Fruit fly (Drosophila melanogaster) whole organism, prepupa: ENCODE measurements around the gene CG13247.

Experiments used
- Blimp-1 ChIP-seq: fragments of 200-800 bp; sonication (Bioruptor generic); optimal IDR thresholded peaks from 3 replicates; lab custom pipeline; 2017; ENCODE audit warnings: missing biosample characterization, missing genetic modification characterization, mild to moderate bottlenecking, moderate library complexity, missing genetic modification reagents
- CG10631 ChIP-seq: fragments of 200-800 bp; sonication (Bioruptor generic); optimal IDR thresholded peaks from 2 replicates; lab custom pipeline; 2016; ENCODE audit warnings: missing biosample characterization, missing genetic modification characterization
- CG10669 ChIP-seq: fragments of 200-800 bp; sonication (Bioruptor generic); optimal IDR thresholded peaks from 3 replicates; lab custom pipeline; 2018; ENCODE audit warnings: missing biosample characterization, mild to moderate bottlenecking, missing genetic modification characterization, moderate library complexity
- CG11294 ChIP-seq: fragments of 200-800 bp; sonication (Bioruptor generic); IDR thresholded peaks from 2 replicates; pipeline ENCODE4 v1.3.6; 2022; ENCODE audit warnings: missing biosample characterization, missing genetic modification characterization
- CG11902 ChIP-seq: fragments of 200-800 bp; sonication (Bioruptor generic); optimal IDR thresholded peaks from 3 replicates; lab custom pipeline; 2016; ENCODE audit warnings: missing biosample characterization, missing genetic modification characterization
- CG15336 ChIP-seq: fragments of 200-800 bp; sonication (Bioruptor generic); IDR thresholded peaks from 2 replicates; pipeline ENCODE4 v1.3.6; 2022; ENCODE audit warnings: missing biosample characterization, missing genetic modification characterization
- CG16779 ChIP-seq: fragments of 200-800 bp; sonication (Bioruptor generic); optimal IDR thresholded peaks from 3 replicates; lab custom pipeline; 2017; ENCODE audit warnings: missing biosample characterization, mild to moderate bottlenecking, missing genetic modification characterization
- CG3032 ChIP-seq: fragments of 200-800 bp; optimal IDR thresholded peaks from 2 replicates; lab custom pipeline; 2019; ENCODE audit warnings: missing biosample characterization, mild to moderate bottlenecking, missing genetic modification characterization, moderate library complexity
- CG31627 ChIP-seq: fragments of 200-800 bp; sonication (Bioruptor generic); optimal IDR thresholded peaks from 3 replicates; lab custom pipeline; 2016; ENCODE audit warnings: missing biosample characterization, missing genetic modification characterization
- CG32006 ChIP-seq: fragments of 200-800 bp; sonication (Bioruptor generic); optimal IDR thresholded peaks from 3 replicates; lab custom pipeline; 2017; ENCODE audit warnings: missing biosample characterization, mild to moderate bottlenecking, missing genetic modification characterization
- CG34406 ChIP-seq: fragments of 200-800 bp; sonication (Bioruptor generic); optimal IDR thresholded peaks from 3 replicates; lab custom pipeline; 2016; ENCODE audit warnings: missing biosample characterization, missing genetic modification characterization
- CG3919 ChIP-seq: fragments of 200-800 bp; sonication (Bioruptor generic); optimal IDR thresholded peaks from 3 replicates; lab custom pipeline; 2016; ENCODE audit warnings: missing biosample characterization, missing genetic modification characterization
- CG4318 ChIP-seq: fragments of 200-800 bp; sonication (Bioruptor generic); optimal IDR thresholded peaks from 3 replicates; lab custom pipeline; 2017; ENCODE audit warnings: missing biosample characterization, mild to moderate bottlenecking, missing genetic modification characterization
- CG6163 ChIP-seq: fragments of 200-800 bp; sonication (Bioruptor generic); IDR thresholded peaks from 3 replicates; pipeline ENCODE4 v1.3.6; 2022; ENCODE audit warnings: missing biosample characterization, missing genetic modification characterization
- CG6276 ChIP-seq: fragments of 200-800 bp; sonication (Bioruptor generic); optimal IDR thresholded peaks from 2 replicates; lab custom pipeline; 2017; ENCODE audit warnings: missing biosample characterization, mild to moderate bottlenecking, missing genetic modification characterization
- CG6792 ChIP-seq: fragments of 200-800 bp; sonication (Bioruptor generic); optimal IDR thresholded peaks from 3 replicates; lab custom pipeline; 2016; ENCODE audit warnings: missing biosample characterization, missing genetic modification characterization
- CG7368 ChIP-seq: fragments of 200-800 bp; sonication (Bioruptor generic); optimal IDR thresholded peaks from 3 replicates; lab custom pipeline; 2016; ENCODE audit warnings: missing biosample characterization, missing genetic modification characterization
- CG8119 ChIP-seq: fragments of 200-800 bp; sonication (Bioruptor generic); IDR thresholded peaks from 3 replicates; pipeline ENCODE4 v1.3.6; 2022; ENCODE audit warnings: missing biosample characterization, missing genetic modification characterization
- CG8632 ChIP-seq: fragments of 200-800 bp; sonication (Bioruptor generic); optimal IDR thresholded peaks from 3 replicates; lab custom pipeline; 2016; ENCODE audit warnings: missing biosample characterization, missing genetic modification characterization
- CG9139 ChIP-seq: fragments of 200-800 bp; sonication (Bioruptor generic); optimal IDR thresholded peaks from 3 replicates; lab custom pipeline; 2017; ENCODE audit warnings: missing biosample characterization, mild to moderate bottlenecking, missing genetic modification characterization
- Eip75B ChIP-seq: fragments of 200-800 bp; sonication (Bioruptor generic); optimal IDR thresholded peaks from 3 replicates; lab custom pipeline; 2016; ENCODE audit warnings: missing biosample characterization, missing genetic modification characterization
- Eip78C ChIP-seq: fragments of 200-800 bp; sonication (Bioruptor generic); peaks from one replicate; lab custom pipeline; 2016; ENCODE audit warnings: missing biosample characterization, missing genetic modification characterization
- Eip93F ChIP-seq: fragments of 200-800 bp; sonication (Bioruptor generic); optimal IDR thresholded peaks from 2 replicates; lab custom pipeline; 2016; ENCODE audit warnings: missing biosample characterization, mild to moderate bottlenecking, missing genetic modification characterization
- Ets21C ChIP-seq: fragments of 200-800 bp; sonication (Bioruptor generic); optimal IDR thresholded peaks from 3 replicates; lab custom pipeline; 2016; ENCODE audit warnings: missing biosample characterization, missing genetic modification characterization
- Gug ChIP-seq: fragments of 200-800 bp; sonication (Bioruptor generic); IDR thresholded peaks from 2 replicates; pipeline ENCODE4 v1.3.6; 2022; ENCODE audit warnings: missing biosample characterization, missing genetic modification characterization
- Hr39 ChIP-seq: fragments of 200-800 bp; sonication (Bioruptor generic); optimal IDR thresholded peaks from 2 replicates; lab custom pipeline; 2016; ENCODE audit warnings: missing biosample characterization, missing genetic modification characterization
- Hr4 ChIP-seq: fragments of 200-800 bp; sonication (Bioruptor generic); optimal IDR thresholded peaks from 3 replicates; lab custom pipeline; 2016; ENCODE audit warnings: missing biosample characterization, missing genetic modification characterization
- Met ChIP-seq: fragments of 200-800 bp; sonication (Bioruptor generic); optimal IDR thresholded peaks from 3 replicates; lab custom pipeline; 2016; ENCODE audit warnings: missing biosample characterization, missing genetic modification characterization
- OdsH ChIP-seq: fragments of 200-800 bp; sonication (Bioruptor generic); optimal IDR thresholded peaks from 3 replicates; lab custom pipeline; 2016; ENCODE audit warnings: missing biosample characterization, missing genetic modification characterization
- Smox ChIP-seq: fragments of 200-800 bp; sonication (Bioruptor generic); optimal IDR thresholded peaks from 3 replicates; lab custom pipeline; 2016; ENCODE audit warnings: missing biosample characterization, missing genetic modification characterization
- Sox102F ChIP-seq: fragments of 200-800 bp; sonication (Bioruptor generic); optimal IDR thresholded peaks from 2 replicates; lab custom pipeline; 2016; ENCODE audit warnings: missing biosample characterization, mild to moderate bottlenecking, missing genetic modification characterization
- Sox14 ChIP-seq: fragments of 200-800 bp; sonication (Bioruptor generic); optimal IDR thresholded peaks from 3 replicates; lab custom pipeline; 2016; ENCODE audit warnings: missing biosample characterization, missing genetic modification characterization
- Sox15 ChIP-seq: fragments of 200-800 bp; sonication (Bioruptor generic); optimal IDR thresholded peaks from 3 replicates; lab custom pipeline; 2016; ENCODE audit warnings: missing biosample characterization, missing genetic modification characterization
- achi ChIP-seq: fragments of 200-800 bp; sonication (Bioruptor generic); optimal IDR thresholded peaks from 3 replicates; lab custom pipeline; 2016; ENCODE audit warnings: missing biosample characterization, missing genetic modification characterization
- acj6 ChIP-seq: fragments of 200-800 bp; sonication (Bioruptor generic); optimal IDR thresholded peaks from 3 replicates; lab custom pipeline; 2016; ENCODE audit warnings: missing biosample characterization, missing genetic modification characterization
- cyc ChIP-seq: fragments of 200-800 bp; sonication (Bioruptor generic); optimal IDR thresholded peaks from 3 replicates; lab custom pipeline; 2016; ENCODE audit warnings: missing biosample characterization, missing genetic modification characterization
- dac ChIP-seq: fragments of 200-800 bp; sonication (Bioruptor generic); optimal IDR thresholded peaks from 2 replicates; lab custom pipeline; 2017; ENCODE audit warnings: missing biosample characterization, mild to moderate bottlenecking, missing genetic modification characterization
- dsx ChIP-seq: fragments of 200-800 bp; optimal IDR thresholded peaks from 3 replicates; lab custom pipeline; 2019; ENCODE audit warnings: missing biosample characterization, mild to moderate bottlenecking, missing genetic modification characterization, moderate library complexity; ENCODE audit not compliant: poor library complexity, severe bottlenecking
- eg ChIP-seq: fragments of 200-800 bp; sonication (Bioruptor generic); IDR thresholded peaks from 3 replicates; pipeline ENCODE4 v1.3.6; 2022; ENCODE audit warnings: missing biosample characterization, missing genetic modification characterization
- fd59A ChIP-seq: fragments of 200-800 bp; sonication (Bioruptor generic); optimal IDR thresholded peaks from 2 replicates; lab custom pipeline; 2017; ENCODE audit warnings: missing biosample characterization, mild to moderate bottlenecking, missing genetic modification characterization, missing genetic modification reagents
- fd85E ChIP-seq: fragments of 200-800 bp; sonication (Bioruptor generic); optimal IDR thresholded peaks from 3 replicates; lab custom pipeline; 2016; ENCODE audit warnings: missing biosample characterization, missing genetic modification characterization
- lz ChIP-seq: fragments of 200-800 bp; sonication (Bioruptor generic); optimal IDR thresholded peaks from 3 replicates; lab custom pipeline; 2016; ENCODE audit warnings: missing biosample characterization, missing genetic modification characterization
- net ChIP-seq: fragments of 200-800 bp; sonication (Bioruptor generic); optimal IDR thresholded peaks from 3 replicates; lab custom pipeline; 2016; ENCODE audit warnings: missing biosample characterization, missing genetic modification characterization
- pdm3 ChIP-seq: fragments of 200-800 bp; sonication (Bioruptor generic); optimal IDR thresholded peaks from 3 replicates; lab custom pipeline; 2016; ENCODE audit warnings: missing biosample characterization, missing genetic modification characterization
- salr ChIP-seq, 2 experiments: fragments of 200-800 bp; sonication (Bioruptor generic); optimal IDR thresholded peaks; 3 replicates each; lab custom pipeline; 2016 to 2018; ENCODE audit warnings: missing biosample characterization in 2 of 2, missing genetic modification characterization in 2 of 2, mild to moderate bottlenecking in 1 of 2
- spab ChIP-seq: fragments of 200-800 bp; sonication (Bioruptor generic); optimal IDR thresholded peaks from 2 replicates; lab custom pipeline; 2017; ENCODE audit warnings: missing biosample characterization, mild to moderate bottlenecking, missing genetic modification characterization, missing genetic modification reagents
- ss ChIP-seq, 2 experiments: fragments of 200-800 bp; sonication (Bioruptor generic); optimal IDR thresholded peaks; 2 replicates in 1 of 2; 3 replicates in 1 of 2; lab custom pipeline; 2017 to 2018; ENCODE audit warnings: mild to moderate bottlenecking in 2 of 2, missing biosample characterization in 2 of 2, missing genetic modification characterization in 2 of 2, moderate library complexity in 1 of 2
- svp ChIP-seq: fragments of 200-800 bp; sonication (Bioruptor generic); peaks from one replicate; lab custom pipeline; 2016; ENCODE audit warnings: missing biosample characterization, missing genetic modification characterization
- topi ChIP-seq: fragments of 200-800 bp; sonication (Bioruptor generic); optimal IDR thresholded peaks from 3 replicates; lab custom pipeline; 2016; ENCODE audit warnings: missing biosample characterization, missing genetic modification characterization
- vri ChIP-seq: fragments of 200-800 bp; sonication (Bioruptor generic); optimal IDR thresholded peaks from 3 replicates; lab custom pipeline; 2016; ENCODE audit warnings: missing biosample characterization, mild to moderate bottlenecking, missing genetic modification characterization

CG13247 gene

DNA sequence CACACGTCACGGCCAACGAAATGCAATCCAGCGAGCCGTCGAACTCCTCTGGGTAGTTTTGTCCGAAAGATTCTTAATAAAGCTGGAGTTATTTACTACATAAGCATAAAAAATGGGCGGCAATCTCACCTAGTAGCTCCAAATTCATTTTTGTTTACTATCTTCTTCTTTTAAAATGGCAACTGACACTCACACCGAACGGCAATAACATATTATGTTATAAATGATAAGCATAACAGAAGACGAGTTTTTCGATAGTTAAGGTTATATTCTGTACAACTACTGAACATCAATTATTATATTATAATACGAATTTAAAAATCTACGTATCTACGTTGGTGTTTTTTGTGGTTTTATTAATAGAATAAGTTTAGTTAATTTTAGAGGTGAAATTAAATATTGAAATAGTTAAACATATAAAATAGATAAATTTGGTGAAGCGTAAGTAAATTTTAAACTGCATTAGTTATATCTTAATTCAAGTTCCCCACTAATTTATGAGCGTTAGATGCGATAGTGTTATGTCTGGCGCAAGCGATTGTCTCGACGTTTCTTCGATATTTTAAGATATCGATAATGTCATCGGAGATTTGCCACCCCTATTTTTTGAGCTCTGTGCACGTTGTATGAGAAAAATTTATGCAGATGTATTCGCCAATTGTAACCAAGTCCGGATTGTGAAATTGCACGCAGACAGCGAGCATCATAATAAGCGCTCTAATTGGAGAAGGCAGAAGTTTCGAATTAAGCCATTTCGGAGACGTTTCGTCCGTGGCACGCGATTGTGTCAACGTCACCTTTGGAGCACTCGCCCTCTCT is 22.1 kb upstream of the CG13247 start, which contains the start of the genes Rbbp5 and eRF1:
Rbbp5 (minus strand) TSS at position 181 of the 819 bp plus-strand sequence.
eRF1 (plus strand) TSS at position 594 of the 819 bp plus-strand sequence.
- peak; percentile 73 for TF ChIP-seq Hr4 (GFP tag; lab: Kevin White, UChicago)
- no peak for TF ChIP-seq Hr39 (GFP tag; lab: Kevin White, UChicago)
- TF ChIP-seq CG9139 (GFP tag; lab: Kevin White, UChicago) = peak; percentile 4
- TF ChIP-seq CG8632 (GFP tag; lab: Kevin White, UChicago) = peak; percentile 45
- TF ChIP-seq CG32006 (GFP tag; lab: Kevin White, UChicago) = no peak
- TF ChIP-seq spab = no peak
- TF ChIP-seq CG16779 = no peak
- peak; percentile 45; the same call in 1 of the 2 replicates for TF ChIP-seq CG11294 (GFP tag; lab: Robert Waterston, UW)
- peak; percentile 69 for TF ChIP-seq Sox102F (GFP tag; lab: Kevin White, UChicago)
- TF ChIP-seq CG34406 (GFP tag; lab: Kevin White, UChicago) = peak; percentile 31
- TF ChIP-seq achi = peak; percentile 58
- TF ChIP-seq CG7368 (GFP tag; lab: Kevin White, UChicago) = peak; percentile 39
- TF ChIP-seq CG3919 (GFP tag; lab: Kevin White, UChicago) = peak; percentile 73
- TF ChIP-seq Blimp-1 (GFP tag; lab: Kevin White, UChicago) = no peak
- peak in 1 of 2 experiments; percentile 1 for TF ChIP-seq ss (GFP tag; optimal IDR thresholded peaks at IDR 0.05; lab: Kevin White, UChicago)
- no peak for TF ChIP-seq vri
- TF ChIP-seq net = peak; percentile 53
- no peak for TF ChIP-seq CG4318 (GFP tag; lab: Kevin White, UChicago)
- TF ChIP-seq CG6276 (GFP tag; lab: Kevin White, UChicago) = peak; percentile 24
- TF ChIP-seq lz (GFP tag; lab: Kevin White, UChicago) = peak; percentile 66
- TF ChIP-seq dac (GFP tag; lab: Kevin White, UChicago) = no peak
- TF ChIP-seq acj6 = peak; percentile 76
- TF ChIP-seq eg (GFP tag; lab: Robert Waterston, UW) = no peak; the same call in 2 of the 3 replicates
- peak; percentile 33 for TF ChIP-seq Eip75B (GFP tag; lab: Kevin White, UChicago)
- peak; percentile 51 for TF ChIP-seq Sox15 (GFP tag; lab: Kevin White, UChicago)
- peak; percentile 58 for TF ChIP-seq topi (GFP tag; lab: Kevin White, UChicago)
- peak; percentile 46 for TF ChIP-seq Sox14 (GFP tag; lab: Kevin White, UChicago)
- peak; percentile 81 for TF ChIP-seq CG10631 (GFP tag; lab: Kevin White, UChicago)
- TF ChIP-seq fd85E (GFP tag; lab: Kevin White, UChicago) = no peak
- TF ChIP-seq svp (GFP tag; lab: Kevin White, UChicago) = peak; percentile 82
- peak; percentile 66 for TF ChIP-seq Met
- TF ChIP-seq CG3032 (tag; lab: Kevin White, UChicago) = peak; percentile 76
- peak; percentile 70 for TF ChIP-seq Eip78C (GFP tag; lab: Kevin White, UChicago)
- TF ChIP-seq OdsH = peak; percentile 79
- no peak for TF ChIP-seq CG8119 (GFP tag; lab: Robert Waterston, UW)
- peak; percentile 51 for TF ChIP-seq dsx
- TF ChIP-seq CG6163 (GFP tag; lab: Robert Waterston, UW) = no peak
- TF ChIP-seq pdm3 = no peak
- TF ChIP-seq CG10669 (GFP tag; lab: Kevin White, UChicago) = peak; percentile 34
- TF ChIP-seq CG31627 (GFP tag; lab: Kevin White, UChicago) = peak; percentile 72
- TF ChIP-seq CG6792 (GFP tag; lab: Kevin White, UChicago) = peak; percentile 64
- peak; percentile 24 for TF ChIP-seq Eip93F
- no peak for TF ChIP-seq fd59A (GFP tag; lab: Kevin White, UChicago)
- TF ChIP-seq CG15336 (GFP tag; lab: Robert Waterston, UW) = no peak; the same call in none of the 2 replicates
- TF ChIP-seq Smox (GFP tag; lab: Kevin White, UChicago) = peak; percentile 71
- TF ChIP-seq salr (GFP tag; optimal IDR thresholded peaks at IDR 0.05; lab: Kevin White, UChicago) = no peak
- TF ChIP-seq cyc (GFP tag; lab: Kevin White, UChicago) = peak; percentile 72
- TF ChIP-seq Ets21C (GFP tag; lab: Kevin White, UChicago) = peak; percentile 60
- TF ChIP-seq Gug (GFP tag; lab: Robert Waterston, UW) = peak; percentile 51; the same call in 1 of the 2 replicates
- TF ChIP-seq CG11902 = peak; percentile 60
